Worm (Caenorhabditis elegans) whole organism, L2 larva: Measurements from ENCODE around the gene R07B1.7.

Experiments used
- Y55F3AM.14 ChIP-seq: fragments of 200-800 bp; sonication (Bioruptor generic); optimal IDR thresholded peaks from 2 replicates; lab custom pipeline; 2018; ENCODE audit warnings: mild to moderate bottlenecking, missing genetic modification characterization, missing compliant biosample characterization
- alr-1 ChIP-seq: fragments of 150-350 bp; optimal IDR thresholded peaks from 2 replicates; lab custom pipeline; 2014; ENCODE audit warnings: missing biosample characterization, missing genetic modification characterization
- dmd-4 ChIP-seq: sonication (generic microtip); optimal IDR thresholded peaks from 2 replicates; lab custom pipeline; 2017; ENCODE audit warnings: missing biosample characterization, missing genetic modification characterization
- lsy-2 ChIP-seq, 2 experiments: fragments of 150-350 bp in 1 of 2; sonication (generic microtip) in 1 of 2; optimal IDR thresholded peaks; 2 replicates each; lab custom pipeline; 2014 to 2017; ENCODE audit warnings: missing biosample characterization in 2 of 2, missing genetic modification characterization in 2 of 2
- mbf-1 ChIP-seq: sonication (generic microtip); optimal IDR thresholded peaks from 2 replicates; lab custom pipeline; 2017; ENCODE audit warnings: missing biosample characterization, missing genetic modification characterization
- mdl-1 ChIP-seq, 2 experiments: fragments of 150-350 bp in 1 of 2; sonication (generic microtip) in 1 of 2; optimal IDR thresholded peaks; 2 replicates each; lab custom pipeline; 2017; ENCODE audit warnings: missing biosample characterization in 2 of 2, missing genetic modification characterization in 2 of 2
- nhr-12 ChIP-seq: fragments of 150-350 bp; optimal IDR thresholded peaks from 2 replicates; lab custom pipeline; 2014; ENCODE audit warnings: missing biosample characterization, missing genetic modification characterization
- nhr-21 ChIP-seq: fragments of 150-350 bp; optimal IDR thresholded peaks from 2 replicates; lab custom pipeline; 2014; ENCODE audit warnings: missing biosample characterization, missing genetic modification characterization
- nhr-237 ChIP-seq: fragments of 150-350 bp; optimal IDR thresholded peaks from 2 replicates; lab custom pipeline; 2014; ENCODE audit warnings: missing biosample characterization, missing genetic modification characterization
- nhr-6 ChIP-seq: fragments of 150-350 bp; optimal IDR thresholded peaks from 2 replicates; lab custom pipeline; 2014; ENCODE audit warnings: missing biosample characterization, missing genetic modification characterization
- skn-1 ChIP-seq: sonication (generic microtip); optimal IDR thresholded peaks from 2 replicates; lab custom pipeline; 2017; ENCODE audit warnings: missing biosample characterization, missing genetic modification characterization
- unc-62 ChIP-seq: fragments of 150-350 bp; optimal IDR thresholded peaks from 2 replicates; lab custom pipeline; 2014; ENCODE audit warnings: missing biosample characterization, missing genetic modification reagents, missing genetic modification characterization
- zag-1 ChIP-seq: fragments of 150-350 bp; optimal IDR thresholded peaks from 2 replicates; lab custom pipeline; 2014; ENCODE audit warnings: missing biosample characterization, missing genetic modification characterization
- ztf-4 ChIP-seq: fragments of 150-350 bp; optimal IDR thresholded peaks from 2 replicates; lab custom pipeline; 2014; ENCODE audit warnings: missing biosample characterization, missing genetic modification characterization

ce11 chrX:9866355-9866754 lies 2.6 kb upstream of the R07B1.7 start, which contains the start of gene R07B1.6:
- TF ChIP-seq nhr-6 (tag; lab: Kevin White, UChicago) (no peak), zag-1 (tag; lab: Kevin White, UChicago) (no peak), dmd-4 (tag; lab: Kevin White, UChicago) (no peak), nhr-12 (tag; lab: Kevin White, UChicago) (no peak), nhr-237 (tag; lab: Kevin White, UChicago) (no peak), alr-1 (tag; lab: Kevin White, UChicago) (no peak), Y55F3AM.14 (GFP tag; lab: Kevin White, UChicago) (no peak), mdl-1 (tag; optimal IDR thresholded peaks at IDR 0.05; lab: Kevin White, UChicago) (no peak), ztf-4 (tag; lab: Kevin White, UChicago) (no peak), lsy-2 (tag; optimal IDR thresholded peaks at IDR 0.05; lab: Kevin White, UChicago) (no peak), skn-1 (tag; lab: Kevin White, UChicago) (no peak), unc-62 (GFP tag; lab: Kevin White, UChicago) (no peak), nhr-21 (no peak), mbf-1 (no peak)
